Fruit fly (Drosophila melanogaster) whole organism: ENCODE results near the gene goe.

Source experiments
- CG8478 ChIP-seq: fragments of >200 bp; optimal IDR thresholded peaks from 2 replicates; lab custom pipeline; 2018; ENCODE audit warnings: inconsistent platforms
- Dll ChIP-seq: fragments of >200 bp; optimal IDR thresholded peaks from 2 replicates; lab custom pipeline; 2017
- EcR ChIP-seq, 2 experiments: fragments of >200 bp; optimal IDR thresholded peaks; 2 replicates each; lab custom pipeline; 2017; ENCODE audit warnings: missing biosample characterization in 2 of 2, missing genetic modification characterization in 2 of 2, missing genetic modification reagents in 2 of 2
- pan ChIP-seq: fragments of >200 bp; optimal IDR thresholded peaks from 2 replicates; lab custom pipeline; 2017
- psq ChIP-seq: fragments of >200 bp; optimal IDR thresholded peaks from 2 replicates; lab custom pipeline; 2017
- usp ChIP-seq: fragments of >200 bp; optimal IDR thresholded peaks from 2 replicates; lab custom pipeline; 2017; ENCODE audit warnings: missing biosample characterization, missing genetic modification characterization, mixed read lengths

Gene goe

dm6 chrX:16751579-16752156, at the start of gene goe:
goe (minus strand) TSS chrX:16751910.
- TF ChIP-seq Dll (lab: Kevin White, UChicago), result no peak
- no peak for TF ChIP-seq usp (GFP tag; lab: Kevin White, UChicago)
- no peak for TF ChIP-seq pan (lab: Kevin White, UChicago)
- no peak for TF ChIP-seq CG8478 (lab: Kevin White, UChicago)
- no peak for TF ChIP-seq psq (lab: Kevin White, UChicago)
- no peak for TF ChIP-seq EcR (GFP tag; optimal IDR thresholded peaks at IDR 0.05; lab: Kevin White, UChicago)

dm6 chrX:16800530-16801027, 48.9 kb upstream of the goe start, which contains the start of the genes CG9132 and CG4789:
CG9132 (minus strand) TSS chrX:16800710.
CG4789 (plus strand) TSS chrX:16800930.
- no peak for TF ChIP-seq Dll (lab: Kevin White, UChicago)
- no peak for TF ChIP-seq CG8478 (lab: Kevin White, UChicago)
- no peak for TF ChIP-seq pan (lab: Kevin White, UChicago)
- TF ChIP-seq EcR (GFP tag; optimal IDR thresholded peaks at IDR 0.05; lab: Kevin White, UChicago), result no peak
- no peak for TF ChIP-seq usp (GFP tag; lab: Kevin White, UChicago)
- TF ChIP-seq psq (lab: Kevin White, UChicago), result no peak

dm6 chrX:16799914-16800313, 48.2 kb upstream of the goe start:
- no peak for TF ChIP-seq Dll (lab: Kevin White, UChicago)
- no peak for TF ChIP-seq psq (lab: Kevin White, UChicago)
- TF ChIP-seq pan (lab: Kevin White, UChicago), result no peak
- TF ChIP-seq CG8478 (lab: Kevin White, UChicago), result no peak
- TF ChIP-seq EcR (GFP tag; optimal IDR thresholded peaks at IDR 0.05; lab: Kevin White, UChicago), result no peak
- TF ChIP-seq usp (GFP tag; lab: Kevin White, UChicago), result no peak

- TF ChIP-seq psq (lab: Kevin White, UChicago) (no peak), EcR (GFP tag; optimal IDR thresholded peaks at IDR 0.05; lab: Kevin White, UChicago) (no peak), usp (GFP tag; lab: Kevin White, UChicago) (no peak), pan (lab: Kevin White, UChicago) (no peak), CG8478 (lab: Kevin White, UChicago) (no peak), Dll (lab: Kevin White, UChicago) (no peak)
Measured at dm6 chrX:16798166-16798565, 46.5 kb upstream of the goe start.

dm6 chrX:16793129-16793748, 41.5 kb upstream of the goe start:
- TF ChIP-seq pan (lab: Kevin White, UChicago) (no peak), usp (GFP tag; lab: Kevin White, UChicago) (no peak), CG8478 (lab: Kevin White, UChicago) (no peak), psq (lab: Kevin White, UChicago) (no peak), Dll (lab: Kevin White, UChicago) (no peak), EcR (GFP tag; optimal IDR thresholded peaks at IDR 0.05; lab: Kevin White, UChicago) (no peak)

dm6 chrX:16791920-16792829, 40.5 kb upstream of the goe start, which contains the start of gene CG4768:
CG4768 (plus strand) TSS chrX:16792119.
- TF ChIP-seq Dll (lab: Kevin White, UChicago) (no peak), EcR (GFP tag; optimal IDR thresholded peaks at IDR 0.05; lab: Kevin White, UChicago) (no peak)

- no peak for TF ChIP-seq CG8478 (lab: Kevin White, UChicago)
Measured at dm6 chrX:16791058-16791457, 39.3 kb upstream of the goe start, which contains the start of gene Rrp45. Rrp45 (minus strand) TSS chrX:16791266.

- TF ChIP-seq psq (lab: Kevin White, UChicago) (no peak), Dll (lab: Kevin White, UChicago) (no peak), EcR (GFP tag; optimal IDR thresholded peaks at IDR 0.05; lab: Kevin White, UChicago) (no peak), pan (lab: Kevin White, UChicago) (no peak), usp (GFP tag; lab: Kevin White, UChicago) (no peak), CG8478 (lab: Kevin White, UChicago) (no peak)
Measured at dm6 chrX:16787416-16787900, 35.7 kb upstream of the goe start.

dm6 chrX:16786860-16787415, 35.2 kb upstream of the goe start, which contains the start of the genes CG9609 and Sap30:
CG9609 (minus strand) TSS chrX:16787008.
Sap30 (plus strand) TSS chrX:16787283.
- no peak for TF ChIP-seq EcR (GFP tag; optimal IDR thresholded peaks at IDR 0.05; lab: Kevin White, UChicago)
- no peak for TF ChIP-seq usp (GFP tag; lab: Kevin White, UChicago)
- TF ChIP-seq psq (lab: Kevin White, UChicago), result no peak
- no peak for TF ChIP-seq CG8478 (lab: Kevin White, UChicago)
- no peak for TF ChIP-seq pan (lab: Kevin White, UChicago)
- TF ChIP-seq Dll (lab: Kevin White, UChicago), result no peak

dm6 chrX:16783743-16784142, 32.0 kb upstream of the goe start, which contains the start of gene mRpL22:
mRpL22 (plus strand) TSS chrX:16783933.
- no peak for TF ChIP-seq pan (lab: Kevin White, UChicago)
- no peak for TF ChIP-seq usp (GFP tag; lab: Kevin White, UChicago)
- TF ChIP-seq psq (lab: Kevin White, UChicago), result no peak
- no peak for TF ChIP-seq CG8478 (lab: Kevin White, UChicago)
- no peak for TF ChIP-seq Dll (lab: Kevin White, UChicago)
- no peak for TF ChIP-seq EcR (GFP tag; optimal IDR thresholded peaks at IDR 0.05; lab: Kevin White, UChicago)
